Worm (Caenorhabditis elegans): ENCODE results near the gene R11E3.1.

DNA sequence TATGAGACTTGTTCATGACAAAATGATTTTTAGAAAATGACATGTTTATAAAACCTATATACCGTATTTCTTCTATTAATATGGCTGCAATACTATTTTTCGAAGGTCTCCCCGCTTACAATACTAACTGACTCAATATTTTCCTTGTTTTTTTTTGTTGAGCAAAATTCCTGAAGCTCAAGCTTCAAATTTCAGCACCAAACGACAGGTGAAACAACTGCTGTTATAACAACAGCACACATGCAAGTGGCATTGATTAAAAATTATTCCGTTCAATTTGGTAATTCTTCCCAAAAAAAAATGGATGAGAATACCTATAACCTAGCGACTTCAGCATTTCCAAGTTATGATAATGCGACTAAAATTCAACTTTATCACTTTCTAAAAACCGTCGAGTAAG lies 24.6 kb downstream of the R11E3.1 start, which contains the start of gene srw-94:
- TF ChIP-seq unc-39 (tag; optimal IDR thresholded peaks at IDR 0.05), result no peak
- no peak for TF ChIP-seq pha-4 (tag; optimal IDR thresholded peaks at IDR 0.05)
- TF ChIP-seq nhr-76 (tag; optimal IDR thresholded peaks at IDR 0.05), result no peak
- TF ChIP-seq snpc-4 (tag; optimal IDR thresholded peaks at IDR 0.05), result no peak
- no peak for TF ChIP-seq nhr-28 (tag; optimal IDR thresholded peaks at IDR 0.05)
- no peak for TF ChIP-seq mab-5 (tag; optimal IDR thresholded peaks at IDR 0.05)
- no peak for TF ChIP-seq ham-2 (GFP tag; optimal IDR thresholded peaks at IDR 0.05)
- TF ChIP-seq ceh-43 (GFP tag; optimal IDR thresholded peaks at IDR 0.05), result no peak
- no peak for TF ChIP-seq ztf-11 (tag; optimal IDR thresholded peaks at IDR 0.05)
- TF ChIP-seq unc-62 (GFP tag; optimal IDR thresholded peaks at IDR 0.05), result no peak
- TF ChIP-seq nhr-12 (tag; optimal IDR thresholded peaks at IDR 0.05), result no peak

All from whole organism, mixed stage, embryonic.